Worm (Caenorhabditis elegans) whole organism, mixed stage, embryonic: ENCODE measurements around the gene F26G1.3.

ENCODE experiments used
- pha-4 ChIP-seq: fragments of 150-350 bp; optimal IDR thresholded peaks from 2 replicates; lab custom pipeline; 2018; ENCODE audit warnings: missing biosample characterization, missing genetic modification reagents, missing genetic modification characterization
- sptf-1 ChIP-seq: sonication (generic microtip); optimal IDR thresholded peaks from 2 replicates; lab custom pipeline; 2017; ENCODE audit warnings: mild to moderate bottlenecking, missing genetic modification characterization, moderate library complexity, missing compliant biosample characterization
- unc-39 ChIP-seq: fragments of 150-350 bp; optimal IDR thresholded peaks from 2 replicates; lab custom pipeline; 2014; ENCODE audit warnings: missing biosample characterization, missing genetic modification characterization

ce11 chrII:4771282-4771681, 12.7 kb downstream of the F26G1.3 start, which contains the start of gene F26G1.5:
- TF ChIP-seq pha-4 (tag; lab: Kevin White, UChicago) = no peak
- no peak for TF ChIP-seq sptf-1 (tag; lab: Kevin White, UChicago)
- TF ChIP-seq unc-39 = no peak
